Worm (Caenorhabditis elegans) whole organism, young adult: ENCODE measurements around the gene prmt-9.

ENCODE experiments used
- F49E8.2 ChIP-seq: sonication (generic microtip); optimal IDR thresholded peaks from 3 replicates; lab custom pipeline; 2017; ENCODE audit warnings: missing genetic modification characterization, mild to moderate bottlenecking, missing compliant biosample characterization, antibody characterized with exemption, moderate library complexity; ENCODE audit not compliant: insufficient read depth
- F52B5.7 ChIP-seq: sonication (generic microtip); optimal IDR thresholded peaks from 2 replicates; lab custom pipeline; 2016; ENCODE audit warnings: mild to moderate bottlenecking, missing genetic modification characterization, missing compliant biosample characterization
- atf-7 ChIP-seq: sonication (generic microtip); optimal IDR thresholded peaks from 2 replicates; lab custom pipeline; 2017; ENCODE audit warnings: mild to moderate bottlenecking, missing genetic modification characterization, missing compliant biosample characterization
- ceh-40 ChIP-seq: fragments of 200-800 bp; sonication (Bioruptor generic); IDR thresholded peaks from 2 replicates; pipeline ENCODE4 v1.3.6; 2022; ENCODE audit warnings: missing genetic modification characterization, missing compliant biosample characterization
- hmg-20 ChIP-seq: fragments of 200-800 bp; sonication (Bioruptor generic); IDR thresholded peaks from 2 replicates; pipeline ENCODE4 v1.3.6; 2022; ENCODE audit warnings: missing genetic modification reagents, missing genetic modification characterization, missing compliant biosample characterization
- lir-1 ChIP-seq: fragments of 200-800 bp; sonication (Bioruptor generic); conservative IDR thresholded peaks from 2 replicates; pipeline ENCODE4 v1.3.6; 2022; ENCODE audit warnings: missing genetic modification reagents, missing genetic modification characterization, missing compliant biosample characterization
- nfya-1 ChIP-seq: sonication (generic microtip); optimal IDR thresholded peaks from 2 replicates; lab custom pipeline; 2017; ENCODE audit warnings: antibody characterized with exemption, missing compliant biosample characterization, missing genetic modification characterization, borderline replicate concordance; ENCODE audit not compliant: insufficient read depth
- ztf-3 ChIP-seq: fragments of 200-800 bp; sonication (Bioruptor generic); optimal IDR thresholded peaks from 2 replicates; lab custom pipeline; 2018; ENCODE audit warnings: mild to moderate bottlenecking, missing genetic modification characterization, missing compliant biosample characterization

- no peak for TF ChIP-seq nfya-1 (tag; lab: Kevin White, UChicago)
- TF ChIP-seq ztf-3 (GFP tag; lab: Kevin White, UChicago), result no peak
- TF ChIP-seq F49E8.2 (tag; lab: Kevin White, UChicago), result no peak
- no peak for TF ChIP-seq lir-1 (GFP tag; lab: Robert Waterston, UW)
- no peak for TF ChIP-seq hmg-20 (GFP tag; lab: Robert Waterston, UW)
- no peak for TF ChIP-seq F52B5.7 (tag; lab: Kevin White, UChicago)
- TF ChIP-seq ceh-40 (GFP tag; lab: Robert Waterston, UW), result no peak
- TF ChIP-seq atf-7 (tag; lab: Kevin White, UChicago), result no peak
These were observed 16.8 kb upstream of the prmt-9 start for ce11 chrIV:12700944-12701343.
